Worm (Caenorhabditis elegans) whole organism, mixed stage, embryonic: ENCODE data around the gene flp-1.

Experiments used
- ces-1 ChIP-seq: fragments of 150-350 bp; optimal IDR thresholded peaks from 2 replicates; lab custom pipeline; 2014; ENCODE audit warnings: missing biosample characterization, missing genetic modification reagents, missing genetic modification characterization
- lin-13 ChIP-seq: fragments of 150-350 bp; optimal IDR thresholded peaks from 2 replicates; lab custom pipeline; 2014; ENCODE audit warnings: missing biosample characterization, missing genetic modification characterization
- lin-32 ChIP-seq: fragments of 200-800 bp; sonication (Bioruptor generic); optimal IDR thresholded peaks from 2 replicates; lab custom pipeline; 2018; ENCODE audit warnings: mild to moderate bottlenecking, missing genetic modification characterization, missing compliant biosample characterization
- pha-4 ChIP-seq: fragments of 150-350 bp; optimal IDR thresholded peaks from 2 replicates; lab custom pipeline; 2018; ENCODE audit warnings: missing biosample characterization, missing genetic modification reagents, missing genetic modification characterization

DNA sequence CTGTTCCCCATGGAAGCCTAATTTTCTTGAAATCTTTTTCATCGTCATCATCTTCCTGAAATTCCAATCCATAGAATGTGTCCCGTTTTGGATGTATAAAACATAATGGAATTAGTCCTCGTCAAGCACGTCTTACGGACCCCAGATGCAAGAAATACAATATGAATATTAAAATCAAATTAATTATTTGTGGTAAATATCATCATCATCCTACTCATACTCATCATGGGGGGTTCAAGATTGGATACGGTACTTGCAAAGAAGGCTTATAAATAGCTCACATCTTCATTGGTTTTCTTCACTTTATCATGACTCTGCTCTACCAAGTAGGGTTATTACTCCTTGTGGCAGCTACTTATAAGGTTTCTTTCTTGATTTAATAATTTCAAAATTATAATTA lies at the start of gene flp-1:
- TF ChIP-seq pha-4, result no peak
- no peak for TF ChIP-seq lin-32 (GFP tag; lab: Kevin White, UChicago)
- TF ChIP-seq lin-13 (tag; lab: Kevin White, UChicago), result no peak
- TF ChIP-seq ces-1 (GFP tag; lab: Kevin White, UChicago), result peak; percentile 70
